Worm (Caenorhabditis elegans) whole organism, L4/young adult: Measurements from ENCODE around the gene arf-6.

Source experiments
- W03F9.2 ChIP-seq: fragments of 150-350 bp; optimal IDR thresholded peaks from 2 replicates; lab custom pipeline; 2014; ENCODE audit warnings: missing biosample characterization, missing genetic modification characterization
- dao-5 ChIP-seq: sonication (generic microtip); optimal IDR thresholded peaks from 2 replicates; lab custom pipeline; 2016; ENCODE audit warnings: missing genotype, missing genetic modification characterization, moderate library complexity, missing compliant biosample characterization
- him-1 ChIP-seq: sonication (generic microtip); optimal IDR thresholded peaks from 2 replicates; lab custom pipeline; 2016; ENCODE audit warnings: missing genotype, missing genetic modification reagents, missing genetic modification characterization, missing compliant biosample characterization

Gene arf-6

ce11 chrIV:16946746-16947145 lies at the start of gene arf-6, which contains the start of gene Y116A8C.9:
arf-6 (plus strand) TSS chrIV:16947120.
Y116A8C.9 (minus strand) TSS chrIV:16946800.
- TF ChIP-seq W03F9.2 (peak; percentile 59), him-1 (tag; lab: Kevin White, UChicago) (peak; percentile 3), dao-5 (tag; lab: Kevin White, UChicago) (no peak)

- TF ChIP-seq dao-5 (tag; lab: Kevin White, UChicago) (no peak), W03F9.2 (no peak), him-1 (tag; lab: Kevin White, UChicago) (no peak)
Observed at ce11 chrIV:16898205-16898604, 48.7 kb upstream of the arf-6 start.

ce11 chrIV:16915751-16916150 lies 31.2 kb upstream of the arf-6 start, which contains the start of gene Y116A8C.3:
Y116A8C.3 (plus strand) TSS chrIV:16916051.
- no peak for TF ChIP-seq him-1 (tag; lab: Kevin White, UChicago)
- no peak for TF ChIP-seq W03F9.2
- TF ChIP-seq dao-5 (tag; lab: Kevin White, UChicago), result no peak

- TF ChIP-seq him-1 (tag; lab: Kevin White, UChicago), result no peak
- TF ChIP-seq W03F9.2, result no peak
- TF ChIP-seq dao-5 (tag; lab: Kevin White, UChicago), result no peak
Observed at ce11 chrIV:16917831-16918429, 29.0 kb upstream of the arf-6 start, which contains the start of the genes Y116A8C.469 and Y116A8C.468. Y116A8C.469 (minus strand) TSS chrIV:16917931. Y116A8C.468 (plus strand) TSS chrIV:16918379.

ce11 chrIV:16919212-16919775 lies 27.6 kb upstream of the arf-6 start, which contains the start of the genes Y116A8C.470 and Y116A8C.463:
Y116A8C.470 (minus strand) TSS chrIV:16919312.
Y116A8C.463 (plus strand) TSS chrIV:16919725.
- TF ChIP-seq dao-5 (tag; lab: Kevin White, UChicago), result no peak
- no peak for TF ChIP-seq W03F9.2
- no peak for TF ChIP-seq him-1 (tag; lab: Kevin White, UChicago)

- no peak for TF ChIP-seq W03F9.2
- TF ChIP-seq him-1 (tag; lab: Kevin White, UChicago), result no peak
- TF ChIP-seq dao-5 (tag; lab: Kevin White, UChicago), result no peak
Observed at ce11 chrIV:16920041-16920440, 26.9 kb upstream of the arf-6 start, which contains the start of gene nep-23. nep-23 (plus strand) TSS chrIV:16920341.

ce11 chrIV:16921999-16922398 lies 24.9 kb upstream of the arf-6 start:
- TF ChIP-seq dao-5 (tag; lab: Kevin White, UChicago), result no peak
- no peak for TF ChIP-seq him-1 (tag; lab: Kevin White, UChicago)

ce11 chrIV:16924092-16924491 lies 22.8 kb upstream of the arf-6 start, which contains the start of gene nep-24:
nep-24 (plus strand) TSS chrIV:16924392.
- TF ChIP-seq dao-5 (tag; lab: Kevin White, UChicago), result no peak
- TF ChIP-seq him-1 (tag; lab: Kevin White, UChicago), result no peak
- TF ChIP-seq W03F9.2, result no peak

- no peak for TF ChIP-seq him-1 (tag; lab: Kevin White, UChicago)
- TF ChIP-seq W03F9.2, result no peak
- no peak for TF ChIP-seq dao-5 (tag; lab: Kevin White, UChicago)
Observed at ce11 chrIV:16925363-16925863, 21.5 kb upstream of the arf-6 start.

- TF ChIP-seq W03F9.2 (no peak), him-1 (tag; lab: Kevin White, UChicago) (no peak), dao-5 (tag; lab: Kevin White, UChicago) (no peak)
Observed at ce11 chrIV:16926558-16926957, 20.4 kb upstream of the arf-6 start.

- TF ChIP-seq W03F9.2, result no peak
- no peak for TF ChIP-seq dao-5 (tag; lab: Kevin White, UChicago)
- TF ChIP-seq him-1 (tag; lab: Kevin White, UChicago), result no peak
Observed at ce11 chrIV:16931077-16931476, 15.8 kb upstream of the arf-6 start, which contains the start of gene Y116A8C.49. Y116A8C.49 (minus strand) TSS chrIV:16931177.

- no peak for TF ChIP-seq dao-5 (tag; lab: Kevin White, UChicago)
- no peak for TF ChIP-seq W03F9.2
- no peak for TF ChIP-seq him-1 (tag; lab: Kevin White, UChicago)
Observed at ce11 chrIV:16936053-16936452, 10.9 kb upstream of the arf-6 start.

- no peak for TF ChIP-seq W03F9.2
- no peak for TF ChIP-seq him-1 (tag; lab: Kevin White, UChicago)
- TF ChIP-seq dao-5 (tag; lab: Kevin White, UChicago), result no peak
Observed at ce11 chrIV:16939001-16939400, 7.9 kb upstream of the arf-6 start, which contains the start of gene Y116A8C.10. Y116A8C.10 (minus strand) TSS chrIV:16939101.

ce11 chrIV:16949767-16950166 lies 2.8 kb downstream of the arf-6 start, which contains the start of gene rad-54.B:
rad-54.B (plus strand) TSS chrIV:16950067.
- TF ChIP-seq dao-5 (tag; lab: Kevin White, UChicago) (no peak), him-1 (tag; lab: Kevin White, UChicago) (no peak)
